Fruit fly (Drosophila melanogaster): ENCODE measurements around the gene mRpS18B.

mRpS18B gene

DNA sequence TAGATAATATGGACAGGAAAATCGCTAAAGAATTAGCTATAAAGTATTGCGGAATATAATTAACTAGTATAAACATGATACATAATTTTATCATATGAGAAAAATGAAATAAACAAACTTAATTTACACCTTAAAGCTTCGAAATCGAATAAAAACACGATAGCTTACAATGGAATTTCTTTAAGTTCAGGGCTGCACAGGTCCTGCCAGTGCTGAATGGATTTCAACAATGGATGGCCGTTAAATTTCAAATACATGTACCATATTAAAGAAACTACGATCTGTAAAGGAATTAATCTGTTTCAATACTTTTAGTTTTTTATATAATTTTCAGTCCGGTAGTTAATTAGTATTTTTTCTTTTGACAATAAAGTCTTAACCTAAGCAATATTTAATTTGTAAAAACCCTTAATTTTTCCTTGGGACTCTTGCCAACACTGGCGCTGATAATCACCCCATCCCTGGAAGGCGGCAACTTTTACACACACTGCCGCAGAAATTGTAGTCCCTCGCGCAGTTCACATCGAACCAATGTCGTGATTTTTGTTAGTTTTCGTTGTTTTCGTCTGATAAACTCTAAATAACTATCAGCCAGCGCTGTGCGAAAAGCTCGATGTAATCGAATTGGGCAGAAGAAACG, 35.9 kb downstream of the mRpS18B start, which contains the start of the genes barr and lok:
Gene barr (minus strand): TSS at position 353 of the 640 bp plus-strand sequence.
Gene lok (plus strand): TSS at position 405 of the 640 bp plus-strand sequence.
- TF ChIP-seq CrebA (GFP tag; optimal IDR thresholded peaks at IDR 0.05; ENCODE audit: borderline replicate concordance) (no peak), Hr83 (GFP tag; optimal IDR thresholded peaks at IDR 0.05; ENCODE audit: poor library complexity, severe bottlenecking) (no peak), br (GFP tag; optimal IDR thresholded peaks at IDR 0.05) (peak; percentile 20), CG9705 (GFP tag; optimal IDR thresholded peaks at IDR 0.05) (peak; percentile 44), Abd-B (GFP tag; optimal IDR thresholded peaks at IDR 0.05) (no peak), OdsH (GFP tag; optimal IDR thresholded peaks at IDR 0.05) (peak; percentile 16), foxo (GFP tag; optimal IDR thresholded peaks at IDR 0.05) (peak in 1 of 2 experiments; percentile 70), woc (GFP tag; optimal IDR thresholded peaks at IDR 0.05) (peak; percentile 73), Mio (GFP tag; optimal IDR thresholded peaks at IDR 0.05) (no peak), CG32264 (GFP tag; optimal IDR thresholded peaks at IDR 0.05) (no peak), h (GFP tag; optimal IDR thresholded peaks at IDR 0.05) (peak; percentile 52), brk (GFP tag; optimal IDR thresholded peaks at IDR 0.05) (no peak), dmrt93B (GFP tag; optimal IDR thresholded peaks at IDR 0.05) (peak; percentile 45), Rel (GFP tag; optimal IDR thresholded peaks at IDR 0.05) (no peak), Rel (tag; optimal IDR thresholded peaks at IDR 0.05) (peak; percentile 31), ey (GFP tag; optimal IDR thresholded peaks at IDR 0.05) (peak; percentile 37), Dfd (GFP tag; optimal IDR thresholded peaks at IDR 0.05) (no peak), Myc (optimal IDR thresholded peaks at IDR 0.05) (peak; percentile 94), Vsx2 (GFP tag; optimal IDR thresholded peaks at IDR 0.05; ENCODE audit: partially characterized antibody) (no peak), usp (GFP tag; optimal IDR thresholded peaks at IDR 0.05) (no peak), rgr (GFP tag; optimal IDR thresholded peaks at IDR 0.05) (peak; percentile 44), Jra (GFP tag; optimal IDR thresholded peaks at IDR 0.05) (peak; percentile 57), sv (GFP tag; optimal IDR thresholded peaks at IDR 0.05) (peak; percentile 65), fru (GFP tag; optimal IDR thresholded peaks at IDR 0.05) (peak; percentile 62), pan (optimal IDR thresholded peaks at IDR 0.05) (no peak), sage (GFP tag; optimal IDR thresholded peaks at IDR 0.05) (no peak), dsf (GFP tag; optimal IDR thresholded peaks at IDR 0.05; ENCODE audit: borderline replicate concordance) (peak; percentile 23), psq (GFP tag; optimal IDR thresholded peaks at IDR 0.05) (peak; percentile 48), Sp1 (GFP tag; optimal IDR thresholded peaks at IDR 0.05) (peak; percentile 41), jim (GFP tag; optimal IDR thresholded peaks at IDR 0.05) (no peak), GATAd (GFP tag; optimal IDR thresholded peaks at IDR 0.05) (peak; percentile 14), tai (GFP tag; optimal IDR thresholded peaks at IDR 0.05) (no peak), Dif (GFP tag; optimal IDR thresholded peaks at IDR 0.05; ENCODE audit: partially characterized antibody) (no peak), HLH106 (tag; optimal IDR thresholded peaks at IDR 0.05) (peak; percentile 64)

DNA sequence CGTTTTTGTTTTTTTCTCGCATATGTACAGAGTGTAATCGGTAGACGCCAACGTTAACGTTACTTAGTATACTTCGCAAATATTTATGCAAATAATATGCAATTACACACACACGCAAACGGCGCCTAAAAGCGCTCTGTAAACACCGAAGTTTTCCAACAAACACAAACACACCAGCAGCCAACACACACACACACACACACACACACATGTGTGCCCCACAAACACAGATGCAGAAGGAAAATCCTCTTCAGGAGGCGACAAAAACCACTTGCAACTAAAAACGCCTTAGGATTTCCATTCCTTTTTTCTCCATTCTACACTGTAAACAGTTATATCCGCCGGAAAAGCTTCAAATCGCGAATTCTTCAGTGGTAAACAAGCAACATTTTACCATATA, 39.7 kb downstream of the mRpS18B start:
- TF ChIP-seq GATAd (GFP tag; optimal IDR thresholded peaks at IDR 0.05) = no peak
- peak; percentile 94 for TF ChIP-seq Dfd (GFP tag; optimal IDR thresholded peaks at IDR 0.05)

DNA sequence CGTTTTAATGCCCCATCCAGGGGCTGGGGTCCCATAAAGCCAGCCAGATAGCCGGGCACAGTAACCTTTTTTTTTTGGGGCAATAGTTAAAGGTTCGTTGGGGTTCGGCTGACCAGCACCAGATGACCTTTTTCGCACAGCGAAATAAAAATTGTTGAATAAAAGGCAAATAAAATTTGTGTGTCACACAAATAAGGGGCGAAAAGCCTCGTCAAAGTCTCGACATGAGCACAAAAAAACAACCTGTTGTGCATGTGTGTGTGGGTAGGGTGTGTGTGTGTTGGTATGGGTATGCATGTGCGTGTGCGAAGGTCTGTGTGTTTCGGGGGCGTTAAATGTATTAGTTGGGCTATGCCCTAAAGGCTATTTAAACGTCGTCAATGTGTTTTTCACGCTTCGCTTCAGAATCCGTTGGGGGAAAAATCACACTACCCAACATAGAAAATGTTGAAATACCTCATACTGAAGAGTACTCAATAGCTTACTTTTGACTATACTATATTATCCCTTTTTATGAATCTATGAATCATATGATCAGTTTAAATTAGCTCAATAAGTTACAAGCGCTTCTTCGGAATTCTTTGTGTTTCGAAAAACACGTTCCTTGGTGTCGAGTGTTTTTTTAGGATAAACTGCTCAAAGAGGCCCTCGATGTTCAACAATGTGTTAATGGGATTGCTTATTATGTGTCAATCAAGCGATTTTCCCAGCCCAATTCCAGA, 45.7 kb downstream of the mRpS18B start:
- TF ChIP-seq lola (GFP tag; optimal IDR thresholded peaks at IDR 0.05) = no peak
- TF ChIP-seq jim (GFP tag; optimal IDR thresholded peaks at IDR 0.05) = no peak
- no peak for TF ChIP-seq tai (GFP tag; optimal IDR thresholded peaks at IDR 0.05)
- TF ChIP-seq Dfd (GFP tag; optimal IDR thresholded peaks at IDR 0.05) = no peak
- TF ChIP-seq Hnf4 (GFP tag; optimal IDR thresholded peaks at IDR 0.05) = no peak
- TF ChIP-seq dl (GFP tag; optimal IDR thresholded peaks at IDR 0.05; ENCODE audit: insufficient read depth in 1 of 2, partially characterized antibody in 2 of 2) = no peak

Measured in whole organism, wandering third instar larva.